Fruit fly (Drosophila melanogaster): ENCODE results near the gene MnM.
A peak's percentile ranks its signal among the peaks of the same experiment; 100 is the strongest.

MnM gene

dm6 chr3L:3192912-3193311 is 14.5 kb upstream of the MnM start, which contains the start of gene Hsp83 (continued):
- peak; percentile 93 for TF ChIP-seq CG1647 (GFP tag; optimal IDR thresholded peaks at IDR 0.05)
- peak; percentile 88 for TF ChIP-seq dmrt99B (tag; optimal IDR thresholded peaks at IDR 0.05)
- TF ChIP-seq CG12769 (tag; optimal IDR thresholded peaks at IDR 0.05): peak; percentile 94
- TF ChIP-seq schlank (tag; optimal IDR thresholded peaks at IDR 0.05): peak; percentile 99
- TF ChIP-seq toy (GFP tag; IDR thresholded peaks at IDR 0.05): peak; percentile 78; the same call in 1 of the 2 replicates
- TF ChIP-seq vvl (GFP tag; IDR thresholded peaks at IDR 0.05): peak; percentile 97
- TF ChIP-seq Chrac-16 (GFP tag; optimal IDR thresholded peaks at IDR 0.05): peak; percentile 79
- TF ChIP-seq CG15269 (tag; optimal IDR thresholded peaks at IDR 0.05): peak; percentile 95
- TF ChIP-seq bsh (GFP tag; optimal IDR thresholded peaks at IDR 0.05): peak; percentile 90 to 91
- TF ChIP-seq dan (GFP tag; IDR thresholded peaks at IDR 0.05): no peak
- peak; percentile 41; the same call in 1 of the 2 replicates for TF ChIP-seq wor (GFP tag; IDR thresholded peaks at IDR 0.05)
- peak; percentile 87 for TF ChIP-seq H2.0 (GFP tag; IDR thresholded peaks at IDR 0.05)
- peak; percentile 88 for TF ChIP-seq HLH54F (GFP tag; optimal IDR thresholded peaks at IDR 0.05)
- peak; percentile 82 for TF ChIP-seq phol (tag; optimal IDR thresholded peaks at IDR 0.05)
- peak; percentile 100 for TF ChIP-seq Fer1 (GFP tag; optimal IDR thresholded peaks at IDR 0.05)
- TF ChIP-seq Sin3A (optimal IDR thresholded peaks at IDR 0.05): no peak
- peak; percentile 96 for TF ChIP-seq CG12104 (GFP tag; optimal IDR thresholded peaks at IDR 0.05)
- no peak for TF ChIP-seq CG14860 (GFP tag; IDR thresholded peaks at IDR 0.05; ENCODE audit: partially characterized antibody)
- TF ChIP-seq lola (GFP tag; optimal IDR thresholded peaks at IDR 0.05): peak in 1 of 3 experiments; percentile 59
- peak; percentile 91 for TF ChIP-seq slp2 (GFP tag; optimal IDR thresholded peaks at IDR 0.05)
- TF ChIP-seq B-H2 (GFP tag; optimal IDR thresholded peaks at IDR 0.05): peak; percentile 99
- TF ChIP-seq otp (GFP tag; IDR thresholded peaks at IDR 0.05): peak; percentile 98
- peak; percentile 69 for TF ChIP-seq D19A (tag; optimal IDR thresholded peaks at IDR 0.05)
- TF ChIP-seq Dfd (GFP tag; optimal IDR thresholded peaks at IDR 0.05): no peak
- TF ChIP-seq sd (tag; optimal IDR thresholded peaks at IDR 0.05): no peak
- peak; percentile 85 for TF ChIP-seq gsb-n (tag; optimal IDR thresholded peaks at IDR 0.05)
- TF ChIP-seq Dref (GFP tag; IDR thresholded peaks at IDR 0.05): no peak; the same call in 1 of the 2 replicates
- no peak for TF ChIP-seq yki (optimal IDR thresholded peaks at IDR 0.05)
- peak; percentile 99 for TF ChIP-seq nom (GFP tag; optimal IDR thresholded peaks at IDR 0.05)
- peak; percentile 86 for TF ChIP-seq Nf-YC (tag; optimal IDR thresholded peaks at IDR 0.05)
- TF ChIP-seq Abd-B (GFP tag; optimal IDR thresholded peaks at IDR 0.05): no peak
- TF ChIP-seq CG1024 (GFP tag; IDR thresholded peaks at IDR 0.05): peak; percentile 92
- TF ChIP-seq CG14710 (tag; optimal IDR thresholded peaks at IDR 0.05): peak; percentile 83
- no peak for TF ChIP-seq D (optimal IDR thresholded peaks at IDR 0.05)
- peak; percentile 95 for TF ChIP-seq D (GFP tag; optimal IDR thresholded peaks at IDR 0.05)
- TF ChIP-seq CrebB (tag; optimal IDR thresholded peaks at IDR 0.05): peak; percentile 99
- peak; percentile 94 for TF ChIP-seq btn (GFP tag; optimal IDR thresholded peaks at IDR 0.05)
- TF ChIP-seq CG8290 (GFP tag; optimal IDR thresholded peaks at IDR 0.05): peak; percentile 91
- peak; percentile 97 for TF ChIP-seq CG8290 (tag; optimal IDR thresholded peaks at IDR 0.05)
- TF ChIP-seq CG1792 (GFP tag; optimal IDR thresholded peaks at IDR 0.05): peak; percentile 87
- TF ChIP-seq Asciz (GFP tag; optimal IDR thresholded peaks at IDR 0.05): peak; percentile 97
- TF ChIP-seq gfzf (GFP tag; optimal IDR thresholded peaks at IDR 0.05): peak; percentile 23
- peak; percentile 80 for TF ChIP-seq ftz-f1 (GFP tag; optimal IDR thresholded peaks at IDR 0.05)
- peak; percentile 96 for TF ChIP-seq stc (GFP tag; IDR thresholded peaks at IDR 0.05)
- peak; percentile 83 for TF ChIP-seq gsb (GFP tag; IDR thresholded peaks at IDR 0.05)
- TF ChIP-seq CG17912 (GFP tag; optimal IDR thresholded peaks at IDR 0.05): peak; percentile 99
- peak; percentile 99 for TF ChIP-seq Ets65A (GFP tag)
- peak; percentile 81 for TF ChIP-seq zfh2 (GFP tag; optimal IDR thresholded peaks at IDR 0.05)
- TF ChIP-seq chn (GFP tag; optimal IDR thresholded peaks at IDR 0.05): peak; percentile 79
- no peak for TF ChIP-seq Dip2 (GFP tag; IDR thresholded peaks at IDR 0.05)
- no peak; the same call in 2 of the 3 replicates for TF ChIP-seq zen2 (GFP tag; IDR thresholded peaks at IDR 0.05; ENCODE audit: partially characterized antibody)
- peak; percentile 38; the same call in 1 of the 2 replicates for TF ChIP-seq CG42726 (GFP tag; IDR thresholded peaks at IDR 0.05; ENCODE audit: partially characterized antibody)
